Worm (Caenorhabditis elegans) whole organism, L3 larva: ENCODE results near the gene cdt-2.

ENCODE experiments used
- R02D3.7 ChIP-seq: fragments of 150-350 bp; optimal IDR thresholded peaks from 2 replicates; lab custom pipeline; 2014; ENCODE audit warnings: missing biosample characterization, missing genetic modification characterization
- ZK546.5 ChIP-seq: sonication (generic microtip); optimal IDR thresholded peaks from 2 replicates; lab custom pipeline; 2017; ENCODE audit warnings: missing biosample characterization, missing genetic modification characterization
- aly-2 ChIP-seq: fragments of 150-350 bp; optimal IDR thresholded peaks from 2 replicates; lab custom pipeline; 2014; ENCODE audit warnings: missing biosample characterization, missing genetic modification characterization
- ama-1 ChIP-seq: fragments of 150-350 bp; optimal IDR thresholded peaks from 2 replicates; lab custom pipeline; 2018
- ceh-16 ChIP-seq: sonication (generic microtip); optimal IDR thresholded peaks from 2 replicates; lab custom pipeline; 2017; ENCODE audit warnings: missing biosample characterization, missing genetic modification characterization
- ceh-28 ChIP-seq: fragments of 150-350 bp; optimal IDR thresholded peaks from 2 replicates; lab custom pipeline; 2014; ENCODE audit warnings: missing biosample characterization, missing genetic modification reagents, missing genetic modification characterization
- ceh-9 ChIP-seq: sonication (generic microtip); optimal IDR thresholded peaks from 2 replicates; lab custom pipeline; 2018; ENCODE audit warnings: missing biosample characterization, missing genetic modification characterization
- daf-12 ChIP-seq: fragments of 150-350 bp; optimal IDR thresholded peaks from 2 replicates; lab custom pipeline; 2014; ENCODE audit warnings: missing biosample characterization, missing genetic modification reagents, missing genetic modification characterization
- egl-27 ChIP-seq: sonication (generic microtip); optimal IDR thresholded peaks from 4 replicates; lab custom pipeline; 2017; ENCODE audit warnings: missing biosample characterization, missing genetic modification reagents, missing genetic modification characterization
- egl-5 ChIP-seq: fragments of 150-350 bp; optimal IDR thresholded peaks from 2 replicates; lab custom pipeline; 2017; ENCODE audit warnings: missing biosample characterization, missing genetic modification reagents, missing genetic modification characterization, inconsistent platforms
- elt-1 ChIP-seq: fragments of 150-350 bp; optimal IDR thresholded peaks from 2 replicates; lab custom pipeline; 2014; ENCODE audit warnings: missing biosample characterization, missing genetic modification characterization
- elt-2 ChIP-seq: sonication (generic microtip); optimal IDR thresholded peaks from 2 replicates; lab custom pipeline; 2016; ENCODE audit warnings: missing genetic modification reagents, mild to moderate bottlenecking, missing genetic modification characterization, missing compliant biosample characterization
- eor-1 ChIP-seq, 2 experiments: fragments of 150-350 bp; optimal IDR thresholded peaks; 2 replicates each; lab custom pipeline; 2014 to 2018; ENCODE audit warnings: missing biosample characterization in 2 of 2, missing genetic modification characterization in 2 of 2
- fkh-2 ChIP-seq: fragments of 150-350 bp; optimal IDR thresholded peaks from 2 replicates; lab custom pipeline; 2014; ENCODE audit warnings: missing biosample characterization, missing genetic modification reagents, missing genetic modification characterization
- hmg-11 ChIP-seq: sonication (generic microtip); optimal IDR thresholded peaks from 2 replicates; lab custom pipeline; 2016; ENCODE audit warnings: missing genetic modification characterization, missing compliant biosample characterization
- jun-1 ChIP-seq: fragments of 150-350 bp; optimal IDR thresholded peaks from 2 replicates; lab custom pipeline; 2014; ENCODE audit warnings: missing biosample characterization, missing genetic modification reagents, missing genetic modification characterization
- lin-15B ChIP-seq: fragments of 150-350 bp; optimal IDR thresholded peaks from 2 replicates; lab custom pipeline; 2014; ENCODE audit warnings: missing biosample characterization, missing genetic modification characterization
- lin-39 ChIP-seq: fragments of 150-350 bp; optimal IDR thresholded peaks from 2 replicates; lab custom pipeline; 2018; ENCODE audit warnings: missing biosample characterization, missing genetic modification reagents, missing genetic modification characterization
- lsy-12 ChIP-seq: sonication (generic microtip); optimal IDR thresholded peaks from 2 replicates; lab custom pipeline; 2016; ENCODE audit warnings: mild to moderate bottlenecking, missing genetic modification characterization, missing compliant biosample characterization
- mdl-1 ChIP-seq: fragments of 150-350 bp; optimal IDR thresholded peaks from 2 replicates; lab custom pipeline; 2014; ENCODE audit warnings: missing biosample characterization, missing genetic modification characterization
- mml-1 ChIP-seq: fragments of 150-350 bp; sonication (generic microtip); optimal IDR thresholded peaks from 3 replicates; lab custom pipeline; 2014; ENCODE audit warnings: missing biosample characterization, missing genetic modification characterization
- nfya-1 ChIP-seq: sonication (generic microtip); optimal IDR thresholded peaks from 2 replicates; lab custom pipeline; 2017; ENCODE audit warnings: missing genetic modification characterization, mild to moderate bottlenecking, missing compliant biosample characterization, antibody characterized with exemption, moderate library complexity; ENCODE audit not compliant: insufficient read depth
- nhr-11 ChIP-seq: fragments of 150-350 bp; optimal IDR thresholded peaks from 2 replicates; lab custom pipeline; 2014; ENCODE audit warnings: missing biosample characterization, missing genetic modification characterization
- nhr-12 ChIP-seq: fragments of 150-350 bp; optimal IDR thresholded peaks from 2 replicates; lab custom pipeline; 2014; ENCODE audit warnings: missing biosample characterization, missing genetic modification characterization
- nhr-237 ChIP-seq: fragments of 150-350 bp; optimal IDR thresholded peaks from 2 replicates; lab custom pipeline; 2014; ENCODE audit warnings: missing biosample characterization, missing genetic modification characterization
- nhr-25 ChIP-seq: sonication (generic microtip); optimal IDR thresholded peaks from 2 replicates; lab custom pipeline; 2017; ENCODE audit warnings: missing biosample characterization, missing genetic modification characterization
- nhr-28 ChIP-seq: fragments of 150-350 bp; optimal IDR thresholded peaks from 2 replicates; lab custom pipeline; 2014; ENCODE audit warnings: missing biosample characterization, missing genetic modification characterization
- nhr-43 ChIP-seq: sonication (generic microtip); optimal IDR thresholded peaks from 2 replicates; lab custom pipeline; 2016; ENCODE audit warnings: mild to moderate bottlenecking, missing genetic modification characterization, missing compliant biosample characterization; ENCODE audit not compliant: poor library complexity, severe bottlenecking
- nhr-67 ChIP-seq: fragments of 150-350 bp; optimal IDR thresholded peaks from 2 replicates; lab custom pipeline; 2014; ENCODE audit warnings: missing biosample characterization, missing genetic modification characterization
- nhr-76 ChIP-seq: fragments of 150-350 bp; sonication (generic microtip); optimal IDR thresholded peaks from 5 replicates; lab custom pipeline; 2014; ENCODE audit warnings: missing biosample characterization, missing genetic modification characterization
- nhr-77 ChIP-seq: fragments of 150-350 bp; optimal IDR thresholded peaks from 2 replicates; lab custom pipeline; 2014; ENCODE audit warnings: missing biosample characterization, missing genetic modification characterization
- pha-4 ChIP-seq: fragments of 150-350 bp; optimal IDR thresholded peaks from 2 replicates; lab custom pipeline; 2014; ENCODE audit warnings: missing biosample characterization, missing genetic modification reagents, missing genetic modification characterization
- sea-2 ChIP-seq: fragments of 150-350 bp; sonication (generic microtip); optimal IDR thresholded peaks from 4 replicates; lab custom pipeline; 2014; ENCODE audit warnings: missing biosample characterization, missing genetic modification reagents, missing genetic modification characterization
- snpc-4 ChIP-seq: fragments of 150-350 bp; optimal IDR thresholded peaks from 2 replicates; lab custom pipeline; 2014; ENCODE audit warnings: missing biosample characterization, missing genetic modification characterization
- tbx-2 ChIP-seq: sonication (generic microtip); optimal IDR thresholded peaks from 2 replicates; lab custom pipeline; 2016; ENCODE audit warnings: mild to moderate bottlenecking, missing genetic modification characterization, missing compliant biosample characterization
- unc-39 ChIP-seq: sonication (generic microtip); optimal IDR thresholded peaks from 4 replicates; lab custom pipeline; 2017; ENCODE audit warnings: missing biosample characterization, missing genetic modification characterization
- unc-62 ChIP-seq: fragments of 150-350 bp; sonication (generic microtip); optimal IDR thresholded peaks from 4 replicates; lab custom pipeline; 2014; ENCODE audit warnings: missing biosample characterization, missing genetic modification reagents, missing genetic modification characterization
- zag-1 ChIP-seq: fragments of 150-350 bp; optimal IDR thresholded peaks from 2 replicates; lab custom pipeline; 2014; ENCODE audit warnings: missing biosample characterization, missing genetic modification characterization
- ztf-4 ChIP-seq: fragments of 150-350 bp; optimal IDR thresholded peaks from 2 replicates; lab custom pipeline; 2014; ENCODE audit warnings: missing biosample characterization, missing genetic modification characterization

The cdt-2 gene

DNA sequence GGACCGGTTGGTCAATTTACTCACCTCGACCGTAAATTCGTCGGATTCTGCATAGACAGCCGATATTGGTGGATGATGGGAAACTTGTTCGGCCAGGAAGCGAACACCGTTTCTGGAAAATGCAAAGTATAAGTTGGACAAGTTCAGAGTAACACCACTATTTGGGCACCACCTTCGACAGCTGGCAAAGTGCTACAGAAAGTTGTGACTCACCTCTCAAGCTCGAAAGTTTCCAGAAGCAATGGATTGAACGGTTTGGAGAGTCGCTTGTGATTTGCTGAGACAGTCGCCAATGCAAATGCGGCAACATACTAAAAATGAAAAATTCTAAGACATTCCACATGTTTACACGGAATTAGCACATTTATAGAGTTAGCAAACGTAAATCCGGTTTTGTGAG is 22.4 kb upstream of the cdt-2 start:
- TF ChIP-seq mml-1 (tag; lab: Kevin White, UChicago) (no peak), eor-1 (tag; optimal IDR thresholded peaks at IDR 0.05; lab: Kevin White, UChicago) (no peak), R02D3.7 (tag; lab: Kevin White, UChicago) (no peak), tbx-2 (tag; lab: Kevin White, UChicago) (no peak), fkh-2 (tag; lab: Kevin White, UChicago) (no peak), nhr-28 (tag; lab: Kevin White, UChicago) (no peak), nhr-67 (tag; lab: Kevin White, UChicago) (no peak), lin-15B (tag; lab: Kevin White, UChicago) (no peak), ZK546.5 (tag; lab: Kevin White, UChicago) (no peak), nhr-11 (tag; lab: Kevin White, UChicago) (no peak), ceh-16 (tag; lab: Kevin White, UChicago) (no peak), nhr-25 (no peak), lin-39 (tag; lab: Kevin White, UChicago) (no peak), snpc-4 (tag; lab: Kevin White, UChicago) (no peak), mdl-1 (tag; lab: Kevin White, UChicago) (no peak), nhr-237 (tag; lab: Kevin White, UChicago) (no peak), nhr-12 (tag; lab: Kevin White, UChicago) (no peak), zag-1 (tag; lab: Kevin White, UChicago) (no peak), pha-4 (tag; lab: Kevin White, UChicago) (no peak)

ce11 chrV:15012542-15013301 is 21.8 kb upstream of the cdt-2 start:
- TF ChIP-seq ama-1 (lab: Kevin White, UChicago) (peak; percentile 22), elt-1 (tag; lab: Kevin White, UChicago) (peak; percentile 49), sea-2 (GFP tag; lab: Kevin White, UChicago) (no peak), ceh-16 (tag; lab: Kevin White, UChicago) (no peak), ztf-4 (tag; lab: Kevin White, UChicago) (no peak), unc-62 (GFP tag; lab: Kevin White, UChicago) (no peak), nfya-1 (tag; lab: Kevin White, UChicago) (peak; percentile 10), hmg-11 (no peak), elt-2 (tag; lab: Kevin White, UChicago) (peak; percentile 30), ceh-9 (tag; lab: Kevin White, UChicago) (no peak), nhr-43 (tag; lab: Kevin White, UChicago) (no peak), nhr-76 (tag; lab: Kevin White, UChicago) (no peak), jun-1 (tag; lab: Kevin White, UChicago) (no peak), nhr-77 (tag; lab: Kevin White, UChicago) (no peak), fkh-2 (tag; lab: Kevin White, UChicago) (no peak)

DNA sequence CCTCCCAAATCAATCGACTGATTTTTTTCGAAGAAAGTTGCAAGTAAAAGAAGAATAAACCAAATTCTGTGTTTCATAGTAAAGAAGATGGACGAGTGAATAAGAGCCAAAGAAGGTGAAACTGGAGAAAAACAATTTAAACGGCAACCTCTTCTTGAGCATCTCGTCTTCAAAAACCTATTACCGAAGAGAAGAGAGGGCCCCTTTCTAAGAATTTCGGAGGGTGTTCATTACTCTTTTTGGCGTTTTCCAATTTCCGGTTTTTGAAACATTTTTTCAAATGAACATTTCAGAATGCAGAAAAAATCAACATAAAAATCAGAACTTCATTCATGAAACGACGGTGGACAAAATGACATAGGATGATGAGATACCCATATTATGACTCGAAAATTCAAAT is 20.6 kb upstream of the cdt-2 start, which contains the start of gene nmr-2:
nmr-2 (minus strand) TSS at position 101 of the 400 bp plus-strand sequence.
- no peak for TF ChIP-seq egl-5 (tag; lab: Kevin White, UChicago)
- no peak for TF ChIP-seq ZK546.5 (tag; lab: Kevin White, UChicago)
- no peak for TF ChIP-seq sea-2 (GFP tag; lab: Kevin White, UChicago)
- no peak for TF ChIP-seq nhr-43 (tag; lab: Kevin White, UChicago)
- no peak for TF ChIP-seq unc-39
- no peak for TF ChIP-seq lin-39 (tag; lab: Kevin White, UChicago)
- no peak for TF ChIP-seq egl-27 (tag; lab: Kevin White, UChicago)
- no peak for TF ChIP-seq nhr-67 (tag; lab: Kevin White, UChicago)
- TF ChIP-seq ceh-28 (tag; lab: Kevin White, UChicago), result no peak
- TF ChIP-seq elt-1 (tag; lab: Kevin White, UChicago), result no peak
- TF ChIP-seq ceh-9 (tag; lab: Kevin White, UChicago), result no peak
- TF ChIP-seq daf-12 (tag; lab: Kevin White, UChicago), result no peak
- no peak for TF ChIP-seq mdl-1 (tag; lab: Kevin White, UChicago)
- no peak for TF ChIP-seq ceh-16 (tag; lab: Kevin White, UChicago)
- no peak for TF ChIP-seq jun-1 (tag; lab: Kevin White, UChicago)
- no peak for TF ChIP-seq nhr-237 (tag; lab: Kevin White, UChicago)
- TF ChIP-seq R02D3.7 (tag; lab: Kevin White, UChicago), result no peak
- TF ChIP-seq lsy-12 (tag; lab: Kevin White, UChicago), result no peak
- TF ChIP-seq pha-4 (tag; lab: Kevin White, UChicago), result no peak
- no peak for TF ChIP-seq aly-2
- TF ChIP-seq, all 47 proteins: peak for 0
